Worm (Caenorhabditis elegans): Measurements from ENCODE around the gene math-49.

DNA sequence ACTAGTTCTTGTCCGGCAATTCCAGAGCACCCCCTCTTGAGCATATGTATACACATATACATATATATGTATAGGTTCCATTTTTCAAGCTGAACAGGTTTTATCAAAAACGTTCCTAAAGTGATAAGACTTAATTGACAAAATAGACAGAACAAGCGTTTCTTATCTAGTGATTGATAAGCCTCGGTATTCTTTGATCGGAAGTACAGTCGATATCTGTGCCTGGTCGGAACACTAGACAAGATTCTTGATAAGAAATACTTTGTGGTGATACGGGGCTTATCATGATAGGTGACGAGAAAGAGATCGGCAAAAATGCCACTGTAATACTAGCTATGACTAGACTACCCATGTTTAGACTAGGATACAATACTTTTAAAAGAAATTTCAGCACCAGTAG lies 6.3 kb downstream of the math-49 start:
- TF ChIP-seq npax-4 (tag; optimal IDR thresholded peaks at IDR 0.05) (no peak), ama-1 (optimal IDR thresholded peaks at IDR 0.05) (no peak), pqm-1 (tag; optimal IDR thresholded peaks at IDR 0.05) (no peak), fkh-10 (GFP tag; optimal IDR thresholded peaks at IDR 0.05) (no peak), pha-4 (tag; optimal IDR thresholded peaks at IDR 0.05) (no peak), elt-4 (tag; optimal IDR thresholded peaks at IDR 0.05) (no peak), tbx-2 (tag; optimal IDR thresholded peaks at IDR 0.05) (no peak), elt-2 (tag; optimal IDR thresholded peaks at IDR 0.05) (peak; percentile 99), nhr-11 (tag; optimal IDR thresholded peaks at IDR 0.05) (no peak), pax-1 (tag; optimal IDR thresholded peaks at IDR 0.05) (no peak), T23F11.4 (GFP tag; optimal IDR thresholded peaks at IDR 0.05) (no peak)

Data from whole organism, late embryonic.